Worm (Caenorhabditis elegans) whole organism, mixed stage, embryonic: ENCODE measurements around the gene W08E12.6.

ENCODE experiments used
- bed-3 ChIP-seq: fragments of 200-800 bp; sonication (Bioruptor generic); optimal IDR thresholded peaks from 3 replicates; lab custom pipeline; 2018; ENCODE audit warnings: mild to moderate bottlenecking, missing genetic modification characterization, moderate library complexity, missing compliant biosample characterization
- blmp-1 ChIP-seq: fragments of 150-350 bp; optimal IDR thresholded peaks from 2 replicates; lab custom pipeline; 2014; ENCODE audit warnings: missing biosample characterization, missing genetic modification characterization
- ces-1 ChIP-seq: fragments of 150-350 bp; optimal IDR thresholded peaks from 2 replicates; lab custom pipeline; 2014; ENCODE audit warnings: missing biosample characterization, missing genetic modification reagents, missing genetic modification characterization
- ham-2 ChIP-seq: fragments of 200-800 bp; sonication (Bioruptor generic); optimal IDR thresholded peaks from 2 replicates; lab custom pipeline; 2018; ENCODE audit warnings: mild to moderate bottlenecking, missing genetic modification characterization, missing compliant biosample characterization
- nhr-28 ChIP-seq: fragments of 150-350 bp; optimal IDR thresholded peaks from 2 replicates; lab custom pipeline; 2014; ENCODE audit warnings: missing biosample characterization, missing genetic modification characterization
- sem-2 ChIP-seq: fragments of 200-800 bp; sonication (Bioruptor generic); optimal IDR thresholded peaks from 2 replicates; lab custom pipeline; 2018; ENCODE audit warnings: mild to moderate bottlenecking, missing genetic modification characterization, missing compliant biosample characterization
- snpc-4 ChIP-seq: fragments of 150-350 bp; optimal IDR thresholded peaks from 2 replicates; lab custom pipeline; 2014; ENCODE audit warnings: missing biosample characterization, missing genetic modification characterization
- sptf-1 ChIP-seq: sonication (generic microtip); optimal IDR thresholded peaks from 2 replicates; lab custom pipeline; 2017; ENCODE audit warnings: mild to moderate bottlenecking, missing genetic modification characterization, moderate library complexity, missing compliant biosample characterization
- unc-39 ChIP-seq: fragments of 150-350 bp; optimal IDR thresholded peaks from 2 replicates; lab custom pipeline; 2014; ENCODE audit warnings: missing biosample characterization, missing genetic modification characterization
- ztf-11 ChIP-seq: fragments of 150-350 bp; optimal IDR thresholded peaks from 2 replicates; lab custom pipeline; 2014; ENCODE audit warnings: missing biosample characterization, missing genetic modification characterization

DNA sequence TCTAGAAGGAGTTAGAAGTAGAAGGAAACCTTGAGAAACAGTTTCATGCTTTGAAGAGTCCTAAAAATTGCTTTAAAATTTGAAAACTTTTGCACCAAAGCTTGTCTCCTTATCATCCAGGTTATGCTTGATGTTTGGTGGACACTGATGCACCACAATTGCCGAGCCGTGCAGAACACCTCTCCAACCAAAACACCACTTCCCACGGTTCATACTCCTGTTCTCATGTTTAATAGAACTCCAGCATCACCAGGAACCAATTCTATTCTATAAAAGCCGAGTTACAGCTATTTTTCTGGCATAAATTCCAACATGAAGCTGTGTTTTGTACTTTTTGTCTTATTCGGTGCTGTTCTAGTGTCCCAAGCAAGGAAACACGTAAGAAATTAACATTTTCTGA, 42.8 kb downstream of the W08E12.6 start, which contains the start of gene F42A6.2:
- no peak for TF ChIP-seq bed-3 (GFP tag; lab: Kevin White, UChicago)
- no peak for TF ChIP-seq blmp-1 (tag; lab: Kevin White, UChicago)
- TF ChIP-seq snpc-4 (tag; lab: Kevin White, UChicago), result no peak
- no peak for TF ChIP-seq ces-1
- no peak for TF ChIP-seq sem-2 (GFP tag; lab: Kevin White, UChicago)
- TF ChIP-seq unc-39 (tag; lab: Kevin White, UChicago), result no peak
- no peak for TF ChIP-seq ham-2 (GFP tag; lab: Kevin White, UChicago)
- TF ChIP-seq nhr-28 (tag; lab: Kevin White, UChicago), result no peak
- no peak for TF ChIP-seq ztf-11
- no peak for TF ChIP-seq sptf-1 (tag; lab: Kevin White, UChicago)
